Worm (Caenorhabditis elegans): ENCODE results near the gene appg-1.
A peak's percentile ranks its signal among the peaks of the same experiment; 100 is the strongest.

ce11 chrII:10384680-10385383, 59.0 kb downstream of the appg-1 start, which contains the start of gene ztf-27:
- peak; percentile 41 for TF ChIP-seq nhr-237 (tag; optimal IDR thresholded peaks at IDR 0.05)
- no peak for TF ChIP-seq sem-2 (GFP tag; optimal IDR thresholded peaks at IDR 0.05)
- no peak for TF ChIP-seq cnd-1 (tag; optimal IDR thresholded peaks at IDR 0.05)
- no peak for TF ChIP-seq nhr-12 (tag; optimal IDR thresholded peaks at IDR 0.05)
- no peak for TF ChIP-seq elt-1 (tag; optimal IDR thresholded peaks at IDR 0.05; ENCODE audit: borderline replicate concordance, insufficient read depth)

Measured in whole organism, mixed stage, embryonic.